Worm (Caenorhabditis elegans): ENCODE measurements around the gene C06A1.3.

Gene C06A1.3

DNA sequence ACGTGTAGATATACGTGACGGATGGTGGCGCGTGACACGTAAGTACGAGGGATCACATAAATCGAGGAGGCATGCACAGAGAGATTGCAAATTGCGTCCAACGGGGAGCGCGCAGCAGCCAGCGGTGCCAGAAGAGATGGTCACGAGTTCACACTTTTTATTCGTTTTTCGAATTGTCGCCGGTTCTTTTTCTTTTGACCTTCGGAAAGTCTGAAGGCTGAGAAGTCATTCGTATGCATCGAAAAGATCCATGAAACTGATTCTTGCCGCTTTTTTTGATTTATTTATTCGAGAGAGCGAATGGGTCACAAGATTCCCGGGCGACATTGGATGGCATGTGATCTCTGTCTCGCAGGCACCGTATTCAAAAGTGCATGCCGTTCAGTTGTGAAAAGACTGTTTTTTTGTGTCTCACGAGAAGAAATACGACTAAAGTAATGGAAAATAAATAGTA is 13.1 kb upstream of the C06A1.3 start (continued):
- peak; percentile 69 for TF ChIP-seq efl-3 (GFP tag; optimal IDR thresholded peaks at IDR 0.05)
- peak; percentile 31 for TF ChIP-seq unc-130 (tag; optimal IDR thresholded peaks at IDR 0.05)
- peak; percentile 97 for TF ChIP-seq nhr-85 (tag)
- no peak for TF ChIP-seq unc-62 (GFP tag; optimal IDR thresholded peaks at IDR 0.05)
- no peak for TF ChIP-seq unc-98 (GFP tag; IDR thresholded peaks at IDR 0.05)

DNA sequence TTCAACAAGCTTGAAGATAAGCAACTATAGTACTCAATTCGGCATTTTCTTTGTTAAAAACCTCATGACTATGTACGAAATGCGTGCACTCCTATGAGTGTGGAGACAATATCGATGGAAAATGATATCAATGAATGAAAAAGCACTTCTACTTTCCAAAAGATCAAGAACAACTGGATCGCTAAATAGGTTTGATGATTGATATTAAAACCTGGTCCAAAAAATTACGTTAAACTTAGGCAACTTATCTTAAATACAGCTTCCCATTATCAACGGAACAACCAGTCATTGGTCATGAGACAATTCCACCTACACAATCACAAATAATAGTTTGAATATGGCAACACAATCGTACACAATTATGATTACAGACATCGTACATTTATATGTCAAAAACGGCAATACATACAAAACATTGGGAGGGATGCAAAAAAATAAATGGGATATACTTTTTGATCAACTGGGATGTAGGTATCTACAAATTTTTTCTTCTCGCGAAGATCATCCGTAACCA is 12.3 kb upstream of the C06A1.3 start:
- TF ChIP-seq nhr-76 (tag; optimal IDR thresholded peaks at IDR 0.05) (no peak), aly-2 (tag; optimal IDR thresholded peaks at IDR 0.05) (peak; percentile 63), nhr-47 (tag; optimal IDR thresholded peaks at IDR 0.05) (peak; percentile 3), mef-2 (tag; optimal IDR thresholded peaks at IDR 0.05) (no peak), hlh-17 (GFP tag; optimal IDR thresholded peaks at IDR 0.05; ENCODE audit: borderline replicate concordance) (no peak), ama-1 (optimal IDR thresholded peaks at IDR 0.05) (peak; percentile 3), elt-2 (tag; optimal IDR thresholded peaks at IDR 0.05) (peak; percentile 66), lin-35 (GFP tag; optimal IDR thresholded peaks at IDR 0.05) (peak in 1 of 2 experiments; percentile 7), tlp-1 (tag; optimal IDR thresholded peaks at IDR 0.05) (no peak), pax-3 (tag; optimal IDR thresholded peaks at IDR 0.05) (peak; percentile 35), nhr-85 (tag) (peak; percentile 65), efl-1 (optimal IDR thresholded peaks at IDR 0.05) (no peak), efl-1 (GFP tag; optimal IDR thresholded peaks at IDR 0.05 in 1 of 2) (peak in 1 of 2 experiments; percentile 83), nhr-71 (tag; optimal IDR thresholded peaks at IDR 0.05) (peak; percentile 15), nhr-20 (tag; optimal IDR thresholded peaks at IDR 0.05) (no peak), lir-3 (tag; optimal IDR thresholded peaks at IDR 0.05; ENCODE audit: poor library complexity) (peak; percentile 27)

DNA sequence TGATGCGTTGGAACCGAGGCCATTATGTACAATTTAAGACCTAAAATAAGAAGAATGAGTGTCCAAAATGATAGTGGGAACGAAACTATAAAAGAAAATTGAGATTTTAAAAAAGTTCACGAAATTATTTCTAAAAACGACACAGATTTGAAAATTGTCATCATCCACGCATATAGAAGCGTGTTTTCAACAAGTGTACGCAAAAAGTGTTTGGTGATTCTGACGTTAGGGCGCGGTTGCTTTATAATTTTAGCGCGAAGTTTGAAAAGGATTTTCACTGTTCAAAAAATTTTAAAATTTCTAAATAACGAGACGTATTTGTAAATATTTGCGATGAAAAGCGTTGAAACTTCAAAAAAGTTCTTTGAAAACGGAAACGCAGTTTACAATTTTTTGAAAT is 8.7 kb upstream of the C06A1.3 start, which contains the start of gene cdc-48.1:
Gene cdc-48.1, minus strand, starts transcription at position 40 of the 400 bp plus-strand sequence.
- TF ChIP-seq nhr-12 (tag; optimal IDR thresholded peaks at IDR 0.05) (peak; percentile 72), pax-3 (tag; optimal IDR thresholded peaks at IDR 0.05) (peak; percentile 99), C04F5.9 (tag; optimal IDR thresholded peaks at IDR 0.05) (peak; percentile 98), ces-1 (GFP tag; optimal IDR thresholded peaks at IDR 0.05) (peak; percentile 97), C16A3.4 (tag; optimal IDR thresholded peaks at IDR 0.05) (peak; percentile 100), lir-3 (tag; optimal IDR thresholded peaks at IDR 0.05; ENCODE audit: poor library complexity) (peak; percentile 98), unc-130 (tag; optimal IDR thresholded peaks at IDR 0.05) (peak; percentile 100), grh-1 (GFP tag; IDR thresholded peaks at IDR 0.05) (peak; percentile 100), lin-39 (tag; optimal IDR thresholded peaks at IDR 0.05) (peak; percentile 100), ets-5 (GFP tag; IDR thresholded peaks at IDR 0.05) (peak; percentile 97; the same call in 1 of the 2 replicates), nhr-85 (tag) (peak; percentile 100), fkh-10 (GFP tag; optimal IDR thresholded peaks at IDR 0.05) (peak; percentile 100), unc-62 (GFP tag; optimal IDR thresholded peaks at IDR 0.05) (peak; percentile 100), Y116A8C.19 (tag; optimal IDR thresholded peaks at IDR 0.05; ENCODE audit: borderline replicate concordance) (peak; percentile 24), jun-1 (tag; optimal IDR thresholded peaks at IDR 0.05) (peak; percentile 99), ztf-4 (tag; optimal IDR thresholded peaks at IDR 0.05) (peak; percentile 100), blmp-1 (tag; optimal IDR thresholded peaks at IDR 0.05) (peak; percentile 95), egl-27 (tag; optimal IDR thresholded peaks at IDR 0.05) (peak; percentile 90 to 100), nhr-237 (tag; optimal IDR thresholded peaks at IDR 0.05) (peak; percentile 100), vab-15 (tag; optimal IDR thresholded peaks at IDR 0.05) (peak; percentile 100), unc-98 (GFP tag; IDR thresholded peaks at IDR 0.05) (peak; percentile 95), nhr-19 (GFP tag; conservative IDR thresholded peaks at IDR 0.05) (peak; percentile 100), sox-4 (tag; optimal IDR thresholded peaks at IDR 0.05) (peak; percentile 98), mep-1 (tag; optimal IDR thresholded peaks at IDR 0.05) (peak; percentile 100), fos-1 (tag; optimal IDR thresholded peaks at IDR 0.05) (peak; percentile 100), hlh-17 (GFP tag; optimal IDR thresholded peaks at IDR 0.05; ENCODE audit: borderline replicate concordance) (no peak), aha-1 (tag; optimal IDR thresholded peaks at IDR 0.05) (peak; percentile 97), tlp-1 (tag; optimal IDR thresholded peaks at IDR 0.05) (no peak), efl-1 (optimal IDR thresholded peaks at IDR 0.05) (peak; percentile 100), efl-1 (GFP tag; optimal IDR thresholded peaks at IDR 0.05 in 1 of 2) (peak; percentile 100), lin-13 (GFP tag; optimal IDR thresholded peaks at IDR 0.05) (peak; percentile 100), aly-2 (tag; optimal IDR thresholded peaks at IDR 0.05) (peak; percentile 100), fkh-8 (tag; optimal IDR thresholded peaks at IDR 0.05) (peak; percentile 100), elt-2 (tag; optimal IDR thresholded peaks at IDR 0.05) (peak; percentile 97), egl-13 (tag; optimal IDR thresholded peaks at IDR 0.05) (peak; percentile 100), ceh-8 (GFP tag; optimal IDR thresholded peaks at IDR 0.05) (peak; percentile 99), ztf-11 (tag; optimal IDR thresholded peaks at IDR 0.05) (peak in 1 of 2 experiments; percentile 98), zag-1 (tag; optimal IDR thresholded peaks at IDR 0.05) (peak; percentile 100), alr-1 (tag; optimal IDR thresholded peaks at IDR 0.05; ENCODE audit: borderline replicate concordance) (no peak)

All from whole organism, L1 larva.